Fruit fly (Drosophila melanogaster) whole organism, embryonic: Measurements from ENCODE around the gene pasi2.

Experiments
- Aef1 ChIP-seq: fragments of 200-800 bp; sonication (Bioruptor generic); IDR thresholded peaks from 3 replicates; pipeline ENCODE4 v1.3.6; 2022; ENCODE audit warnings: missing biosample characterization, missing genetic modification characterization
- BEAF-32 ChIP-seq: fragments of 200-800 bp; sonication (Bioruptor generic); optimal IDR thresholded peaks from 3 replicates; lab custom pipeline; 2017; ENCODE audit warnings: missing biosample characterization, missing genetic modification characterization, mild to moderate bottlenecking, moderate library complexity, missing genetic modification reagents
- CG13296 ChIP-seq: fragments of 200-800 bp; sonication (Bioruptor generic); optimal IDR thresholded peaks from 3 replicates; lab custom pipeline; 2018; ENCODE audit warnings: missing biosample characterization, mild to moderate bottlenecking, missing genetic modification characterization
- CG14050 ChIP-seq: fragments of 200-800 bp; sonication (Bioruptor generic); IDR thresholded peaks from 3 replicates; pipeline ENCODE4 v1.3.6; 2022; ENCODE audit warnings: missing biosample characterization, missing genetic modification characterization
- CG14441 ChIP-seq: fragments of 200-800 bp; sonication (Bioruptor generic); IDR thresholded peaks from 2 replicates; pipeline ENCODE4 v1.3.6; 2022; ENCODE audit warnings: missing biosample characterization, missing genetic modification characterization
- CG14965 ChIP-seq: fragments of 200-800 bp; sonication (Bioruptor generic); optimal IDR thresholded peaks from 2 replicates; lab custom pipeline; 2016; ENCODE audit warnings: missing biosample characterization, missing genetic modification characterization, borderline replicate concordance
- CG17385 ChIP-seq: fragments of 200-800 bp; sonication (Bioruptor generic); optimal IDR thresholded peaks from 3 replicates; lab custom pipeline; 2018; ENCODE audit warnings: missing biosample characterization, mild to moderate bottlenecking, missing genetic modification characterization
- CG17802 ChIP-seq: fragments of 200-800 bp; sonication (Bioruptor generic); optimal IDR thresholded peaks from 2 replicates; lab custom pipeline; 2018; ENCODE audit warnings: missing biosample characterization, mild to moderate bottlenecking, missing genetic modification characterization, moderate library complexity
- CG1832 ChIP-seq: fragments of 200-800 bp; sonication (Bioruptor generic); optimal IDR thresholded peaks from 2 replicates; lab custom pipeline; 2017; ENCODE audit warnings: missing biosample characterization, mild to moderate bottlenecking, missing genetic modification characterization, inconsistent platforms
- CG18599 ChIP-seq: fragments of 200-800 bp; sonication (Bioruptor generic); optimal IDR thresholded peaks from 3 replicates; lab custom pipeline; 2017; ENCODE audit warnings: missing biosample characterization, missing genetic modification characterization, mild to moderate bottlenecking, moderate library complexity, missing genetic modification reagents
- CG31365 ChIP-seq: fragments of 200-800 bp; sonication (Bioruptor generic); optimal IDR thresholded peaks from 2 replicates; lab custom pipeline; 2018; ENCODE audit warnings: missing biosample characterization, mild to moderate bottlenecking, missing genetic modification characterization
- CG34224 ChIP-seq: fragments of 200-800 bp; sonication (Bioruptor generic); IDR thresholded peaks from 3 replicates; pipeline ENCODE4 v1.3.6; 2022; ENCODE audit warnings: missing biosample characterization, missing genetic modification characterization; ENCODE audit not compliant: partially characterized antibody
- CG3838 ChIP-seq: fragments of 200-800 bp; sonication (Bioruptor generic); optimal IDR thresholded peaks from 3 replicates; lab custom pipeline; 2016; ENCODE audit warnings: missing biosample characterization, missing genetic modification characterization
- CG6683 ChIP-seq: fragments of 200-800 bp; sonication (Bioruptor generic); optimal IDR thresholded peaks from 2 replicates; lab custom pipeline; 2017; ENCODE audit warnings: missing biosample characterization, mild to moderate bottlenecking, missing genetic modification characterization, missing genetic modification reagents
- CG6813 ChIP-seq: fragments of 200-800 bp; sonication (Bioruptor generic); optimal IDR thresholded peaks from 2 replicates; lab custom pipeline; 2017; ENCODE audit warnings: missing biosample characterization, missing genetic modification characterization, mild to moderate bottlenecking, moderate library complexity, missing genetic modification reagents
- CG8388 ChIP-seq: fragments of 200-800 bp; sonication (Bioruptor generic); optimal IDR thresholded peaks from 2 replicates; lab custom pipeline; 2019; ENCODE audit warnings: missing biosample characterization, mild to moderate bottlenecking, missing genetic modification characterization, moderate library complexity
- CG9609 ChIP-seq: fragments of 200-800 bp; sonication (Bioruptor generic); optimal IDR thresholded peaks from 3 replicates; lab custom pipeline; 2016; ENCODE audit warnings: missing biosample characterization, missing genetic modification characterization
- Chrac-16 ChIP-seq: fragments of 200-800 bp; sonication (Bioruptor generic); optimal IDR thresholded peaks from 3 replicates; lab custom pipeline; 2016; ENCODE audit warnings: missing biosample characterization, missing genetic modification characterization
- CrebB ChIP-seq: fragments of 200-800 bp; sonication (Bioruptor generic); optimal IDR thresholded peaks from 3 replicates; lab custom pipeline; 2018; ENCODE audit warnings: missing biosample characterization, mild to moderate bottlenecking, missing genetic modification characterization
- Dip2 ChIP-seq: fragments of 200-800 bp; sonication (Bioruptor generic); IDR thresholded peaks from 2 replicates; pipeline ENCODE4 v1.3.6; 2022; ENCODE audit warnings: missing biosample characterization, missing genetic modification characterization
- Drgx ChIP-seq: fragments of 200-800 bp; sonication (Bioruptor generic); IDR thresholded peaks from 2 replicates; pipeline ENCODE4 v1.3.6; 2022; ENCODE audit warnings: missing biosample characterization, missing genetic modification characterization
- Ets97D ChIP-seq: fragments of 200-800 bp; sonication (Bioruptor generic); optimal IDR thresholded peaks from 3 replicates; lab custom pipeline; 2016; ENCODE audit warnings: missing biosample characterization, missing genetic modification characterization
- Fer2 ChIP-seq: fragments of 200-800 bp; sonication (Bioruptor generic); optimal IDR thresholded peaks from 2 replicates; lab custom pipeline; 2018; ENCODE audit warnings: missing biosample characterization, mild to moderate bottlenecking, missing genetic modification characterization, moderate library complexity
- Gug ChIP-seq: fragments of 200-800 bp; sonication (Bioruptor generic); IDR thresholded peaks from 4 replicates; pipeline ENCODE4 v1.3.6; 2022; ENCODE audit warnings: missing biosample characterization, missing genetic modification characterization
- Lim3 ChIP-seq: fragments of 200-800 bp; sonication (Bioruptor generic); IDR thresholded peaks from 2 replicates; pipeline ENCODE4 v1.3.6; 2022; ENCODE audit warnings: missing biosample characterization, missing genetic modification characterization
- Mrtf ChIP-seq: fragments of 200-800 bp; sonication (Bioruptor generic); IDR thresholded peaks from 3 replicates; pipeline ENCODE4 v1.3.6; 2022; ENCODE audit warnings: missing biosample characterization, missing genetic modification characterization
- Nf-YA ChIP-seq: fragments of 200-800 bp; sonication (Bioruptor generic); IDR thresholded peaks from 2 replicates; pipeline ENCODE4 v1.3.6; 2022; ENCODE audit warnings: missing biosample characterization, missing genetic modification characterization
- Usf ChIP-seq: fragments of 200-800 bp; sonication (Bioruptor generic); optimal IDR thresholded peaks from 2 replicates; lab custom pipeline; 2017; ENCODE audit warnings: missing genotype, missing biosample characterization, missing genetic modification characterization
- bowl ChIP-seq: fragments of 200-800 bp; sonication (Bioruptor generic); IDR thresholded peaks from 2 replicates; pipeline ENCODE4 v1.3.6; 2022; ENCODE audit warnings: missing biosample characterization, missing genetic modification characterization
- ci ChIP-seq: fragments of 200-800 bp; sonication (Bioruptor generic); IDR thresholded peaks from 3 replicates; pipeline ENCODE4 v1.3.6; 2022; ENCODE audit warnings: missing biosample characterization, missing genetic modification characterization
- dmrt11E ChIP-seq: fragments of 200-800 bp; sonication (Bioruptor generic); optimal IDR thresholded peaks from 3 replicates; lab custom pipeline; 2018; ENCODE audit warnings: missing biosample characterization, mild to moderate bottlenecking, missing genetic modification characterization, moderate library complexity
- fd64A ChIP-seq: fragments of 200-800 bp; sonication (Bioruptor generic); optimal IDR thresholded peaks from 3 replicates; lab custom pipeline; 2018; ENCODE audit warnings: missing biosample characterization, mild to moderate bottlenecking, missing genetic modification characterization
- fd96Cb ChIP-seq: fragments of 200-800 bp; sonication (Bioruptor generic); optimal IDR thresholded peaks from 2 replicates; lab custom pipeline; 2018; ENCODE audit warnings: missing biosample characterization, mild to moderate bottlenecking, missing genetic modification characterization, moderate library complexity
- fru ChIP-seq: fragments of >200 bp; optimal IDR thresholded peaks from 2 replicates; lab custom pipeline; 2017
- gcm ChIP-seq: fragments of 200-800 bp; sonication (Bioruptor generic); optimal IDR thresholded peaks from 2 replicates; lab custom pipeline; 2019; ENCODE audit warnings: missing biosample characterization, mild to moderate bottlenecking, missing genetic modification characterization, moderate library complexity
- gem ChIP-seq: fragments of 200-800 bp; sonication (Bioruptor generic); optimal IDR thresholded peaks from 2 replicates; lab custom pipeline; 2019; ENCODE audit warnings: missing biosample characterization, mild to moderate bottlenecking, missing genetic modification characterization, moderate library complexity
- inv ChIP-seq: fragments of 200-800 bp; sonication (Bioruptor generic); IDR thresholded peaks from 2 replicates; pipeline ENCODE4 v1.3.6; 2022; ENCODE audit warnings: missing biosample characterization, missing genetic modification characterization; ENCODE audit not compliant: partially characterized antibody
- kah ChIP-seq: fragments of 200-800 bp; sonication (Bioruptor generic); optimal IDR thresholded peaks from 2 replicates; lab custom pipeline; 2018; ENCODE audit warnings: missing biosample characterization, mild to moderate bottlenecking, missing genetic modification characterization
- psq ChIP-seq: fragments of 200-800 bp; sonication (Bioruptor generic); optimal IDR thresholded peaks from 2 replicates; lab custom pipeline; 2017; ENCODE audit warnings: missing biosample characterization, missing genetic modification characterization
- pzg ChIP-seq: fragments of 200-800 bp; sonication (Bioruptor generic); optimal IDR thresholded peaks from 3 replicates; lab custom pipeline; 2018; ENCODE audit warnings: missing biosample characterization, mild to moderate bottlenecking, missing genetic modification characterization, moderate library complexity
- salm ChIP-seq: fragments of 200-800 bp; sonication (Bioruptor generic); optimal IDR thresholded peaks from 2 replicates; lab custom pipeline; 2018; ENCODE audit warnings: missing biosample characterization, mild to moderate bottlenecking, missing genetic modification characterization
- sc ChIP-seq, 3 experiments: fragments of >200 bp in 2 of 3; fragments of 200-800 bp in 1 of 3; sonication (Bioruptor generic) in 1 of 3; optimal IDR thresholded peaks; 2 replicates in 2 of 3; 3 replicates in 1 of 3; lab custom pipeline; 2017; ENCODE audit warnings: mild to moderate bottlenecking in 1 of 3, missing biosample characterization in 1 of 3, missing genetic modification characterization in 1 of 3, missing genetic modification reagents in 1 of 3
- sim ChIP-seq: fragments of 200-800 bp; sonication (Bioruptor generic); IDR thresholded peaks from 2 replicates; pipeline ENCODE4 v1.3.6; 2022; ENCODE audit warnings: missing biosample characterization, missing genetic modification characterization
- sna ChIP-seq: fragments of 200-800 bp; sonication (Bioruptor generic); IDR thresholded peaks from 2 replicates; pipeline ENCODE4 v1.3.6; 2022; ENCODE audit warnings: missing biosample characterization, missing genetic modification characterization; ENCODE audit not compliant: partially characterized antibody
- tio ChIP-seq: fragments of 200-800 bp; sonication (Bioruptor generic); optimal IDR thresholded peaks from 2 replicates; lab custom pipeline; 2017; ENCODE audit warnings: missing biosample characterization, missing genetic modification characterization, inconsistent platforms
- twi ChIP-seq: fragments of 200-800 bp; optimal IDR thresholded peaks from 2 replicates; lab custom pipeline; 2019; ENCODE audit warnings: missing biosample characterization, mild to moderate bottlenecking, missing genetic modification characterization, moderate library complexity
- zfh2 ChIP-seq: fragments of 200-800 bp; sonication (Bioruptor generic); optimal IDR thresholded peaks from 2 replicates; lab custom pipeline; 2016; ENCODE audit warnings: missing biosample characterization, missing genetic modification characterization

The pasi2 gene

dm6 chr3R:9341189-9342012 is 6.4 kb downstream of the pasi2 start (continued):
- TF ChIP-seq CG14441 (GFP tag; lab: Robert Waterston, UW), result 0 out of 2 replicates have a peak, but pooled peaks have one; percentile 32
- TF ChIP-seq CG9609 (GFP tag; lab: Kevin White, UChicago), result peak; percentile 11
- no peak for TF ChIP-seq CG17802
- peak; percentile 43 for TF ChIP-seq CG31365 (tag; lab: Kevin White, UChicago)
- peak; percentile 74 for TF ChIP-seq CG17385 (GFP tag; lab: Kevin White, UChicago)
- peak; percentile 61 for TF ChIP-seq dmrt11E (tag; lab: Kevin White, UChicago)
- TF ChIP-seq Nf-YA, result peak; percentile 49; the same call in 1 of the 2 replicates
- TF ChIP-seq psq (GFP tag; lab: Kevin White, UChicago), result peak; percentile 59
- TF ChIP-seq sim (GFP tag; lab: Robert Waterston, UW), result peak; percentile 33; the same call in 1 of the 2 replicates
- TF ChIP-seq ci, result peak; percentile 68
- peak; percentile 81 for TF ChIP-seq gcm (GFP tag; lab: Kevin White, UChicago)
- TF ChIP-seq Mrtf (GFP tag; lab: Robert Waterston, UW), result peak; percentile 58; the same call in 1 of the 3 replicates
- TF ChIP-seq tio (GFP tag; lab: Kevin White, UChicago), result peak; percentile 43
- TF ChIP-seq Dip2 (GFP tag; lab: Robert Waterston, UW), result no peak
- no peak for TF ChIP-seq fru (lab: Kevin White, UChicago)
- no peak for TF ChIP-seq sc (optimal IDR thresholded peaks at IDR 0.05; lab: Kevin White, UChicago)
- peak; percentile 46 for TF ChIP-seq sc (GFP tag; optimal IDR thresholded peaks at IDR 0.05; lab: Kevin White, UChicago)
- peak; percentile 55 for TF ChIP-seq fd96Cb (tag; lab: Kevin White, UChicago)
- peak; percentile 89 for TF ChIP-seq CG18599 (GFP tag; lab: Kevin White, UChicago)
- peak; percentile 90 for TF ChIP-seq gem
- TF ChIP-seq zfh2 (GFP tag; lab: Kevin White, UChicago), result peak; percentile 66
- TF ChIP-seq fd64A (GFP tag; lab: Kevin White, UChicago), result peak; percentile 12
- TF ChIP-seq inv (GFP tag; lab: Robert Waterston, UW), result peak; percentile 88
- TF ChIP-seq CG14050, result peak; percentile 70
- TF ChIP-seq Ets97D, result peak; percentile 47
- peak; percentile 63 for TF ChIP-seq CG8388 (GFP tag; lab: Kevin White, UChicago)
- no peak for TF ChIP-seq Lim3 (GFP tag; lab: Robert Waterston, UW)
- peak; percentile 38; the same call in 1 of the 4 replicates for TF ChIP-seq Gug
- TF ChIP-seq CG1832 (GFP tag; lab: Kevin White, UChicago), result no peak
- peak; percentile 34 for TF ChIP-seq CG3838 (GFP tag; lab: Kevin White, UChicago)
- TF ChIP-seq BEAF-32, result peak; percentile 93
- peak; percentile 94 for TF ChIP-seq sna (GFP tag; lab: Robert Waterston, UW)
- TF ChIP-seq bowl, result no peak
- peak; percentile 75 for TF ChIP-seq Fer2 (tag; lab: Kevin White, UChicago)
- TF ChIP-seq Drgx (GFP tag; lab: Robert Waterston, UW), result peak; percentile 79; the same call in 1 of the 2 replicates
- TF ChIP-seq salm (tag; lab: Kevin White, UChicago), result peak; percentile 29
- TF ChIP-seq kah (GFP tag; lab: Kevin White, UChicago), result peak; percentile 37
- TF ChIP-seq CG6683 (GFP tag; lab: Kevin White, UChicago), result peak; percentile 65
- TF ChIP-seq CrebB (tag; lab: Kevin White, UChicago), result peak; percentile 55
- TF ChIP-seq CG14965, result no peak
- peak; percentile 27 for TF ChIP-seq pzg (GFP tag; lab: Kevin White, UChicago)
- TF ChIP-seq Usf (GFP tag; lab: Kevin White, UChicago), result peak; percentile 28
- TF ChIP-seq CG34224 (GFP tag; lab: Robert Waterston, UW), result peak; percentile 97
- peak; percentile 73 for TF ChIP-seq Chrac-16 (GFP tag; lab: Kevin White, UChicago)
- peak; percentile 60 for TF ChIP-seq CG6813 (GFP tag; lab: Kevin White, UChicago)
- TF ChIP-seq twi (tag; lab: Kevin White, UChicago), result peak; percentile 65
- peak; percentile 58; the same call in 2 of the 3 replicates for TF ChIP-seq Aef1
- TF ChIP-seq CG13296 (GFP tag; lab: Kevin White, UChicago), result peak; percentile 90
